Fruit fly (Drosophila melanogaster): ENCODE results near the gene CG32277.

The CG32277 gene

DNA sequence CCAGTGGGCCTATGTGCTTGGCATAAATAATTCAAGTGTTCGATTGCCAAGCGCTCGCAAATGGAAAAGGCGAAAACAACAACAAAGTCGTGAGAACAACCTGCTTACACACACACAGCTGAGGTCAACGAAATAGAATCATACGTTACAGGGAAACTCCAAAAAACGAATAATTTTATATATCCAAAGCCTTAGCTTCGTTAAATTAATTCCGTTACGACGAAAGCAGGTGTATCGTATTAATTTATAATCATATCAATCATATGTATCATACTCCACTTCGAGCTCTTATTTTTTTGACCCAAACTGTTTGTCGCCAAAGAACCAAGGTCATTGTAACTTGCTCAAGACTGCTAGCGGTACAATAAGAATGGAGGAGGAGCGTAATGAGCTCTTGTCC is 25.8 kb downstream of the CG32277 start (continued):
- TF ChIP-seq sc (optimal IDR thresholded peaks at IDR 0.05) = no peak
- peak; percentile 50 for TF ChIP-seq sc (GFP tag; optimal IDR thresholded peaks at IDR 0.05)
- peak; percentile 61 for TF ChIP-seq ap (GFP tag; IDR thresholded peaks at IDR 0.05)
- TF ChIP-seq CG6765 (GFP tag; optimal IDR thresholded peaks at IDR 0.05) = peak; percentile 84
- peak; percentile 68 for TF ChIP-seq CG17802 (tag; optimal IDR thresholded peaks at IDR 0.05)
- TF ChIP-seq kni (GFP tag; optimal IDR thresholded peaks at IDR 0.05) = peak; percentile 8
- TF ChIP-seq CG4617 (GFP tag; optimal IDR thresholded peaks at IDR 0.05; ENCODE audit: borderline replicate concordance) = no peak
- peak; percentile 91 for TF ChIP-seq CG18599 (GFP tag; optimal IDR thresholded peaks at IDR 0.05)
- TF ChIP-seq CG3726 (GFP tag; IDR thresholded peaks at IDR 0.05) = peak; percentile 85
- peak; percentile 52 for TF ChIP-seq CG3995 (GFP tag; optimal IDR thresholded peaks at IDR 0.05)
- peak; percentile 87 for TF ChIP-seq CG32772 (GFP tag; IDR thresholded peaks at IDR 0.05)
- peak; percentile 45 for TF ChIP-seq Fer2 (tag; optimal IDR thresholded peaks at IDR 0.05)
- TF ChIP-seq sna (GFP tag; IDR thresholded peaks at IDR 0.05; ENCODE audit: partially characterized antibody) = no peak
- TF ChIP-seq fd96Cb (tag; optimal IDR thresholded peaks at IDR 0.05) = peak; percentile 87
- peak; percentile 59 for TF ChIP-seq ewg (GFP tag; optimal IDR thresholded peaks at IDR 0.05)
- peak; percentile 60 for TF ChIP-seq CG7786 (GFP tag; optimal IDR thresholded peaks at IDR 0.05)
- peak; percentile 50 for TF ChIP-seq CG14965 (GFP tag; optimal IDR thresholded peaks at IDR 0.05; ENCODE audit: borderline replicate concordance)
- no peak for TF ChIP-seq nau (GFP tag; optimal IDR thresholded peaks at IDR 0.05)
- no peak for TF ChIP-seq vnd (GFP tag; IDR thresholded peaks at IDR 0.05; ENCODE audit: partially characterized antibody)
- peak; percentile 93 for TF ChIP-seq dysf (GFP tag; IDR thresholded peaks at IDR 0.05)
- TF ChIP-seq CG13624 (GFP tag; optimal IDR thresholded peaks at IDR 0.05) = peak; percentile 78
- TF ChIP-seq CG43689 (GFP tag; IDR thresholded peaks at IDR 0.05) = no peak
- peak; percentile 26 for TF ChIP-seq ac (GFP tag; optimal IDR thresholded peaks at IDR 0.05)
- peak; percentile 89 for TF ChIP-seq Fer3 (tag; optimal IDR thresholded peaks at IDR 0.05)
- TF ChIP-seq toy (GFP tag; IDR thresholded peaks at IDR 0.05) = peak; percentile 67; the same call in 1 of the 2 replicates
- TF ChIP-seq jumu (GFP tag; optimal IDR thresholded peaks at IDR 0.05) = peak; percentile 74
- peak; percentile 62 for TF ChIP-seq ERR (GFP tag; optimal IDR thresholded peaks at IDR 0.05)
- peak; percentile 86 for TF ChIP-seq CG11247 (GFP tag; IDR thresholded peaks at IDR 0.05)
- TF ChIP-seq eve (GFP tag; optimal IDR thresholded peaks at IDR 0.05) = no peak
- TF ChIP-seq fru (optimal IDR thresholded peaks at IDR 0.05) = no peak
- peak; percentile 43 for TF ChIP-seq fu2 (GFP tag; optimal IDR thresholded peaks at IDR 0.05)
- TF ChIP-seq Sry-δ (GFP tag; optimal IDR thresholded peaks at IDR 0.05) = no peak
- TF ChIP-seq slou (GFP tag; optimal IDR thresholded peaks at IDR 0.05) = peak; percentile 32
- peak; percentile 70 for TF ChIP-seq CG9932 (GFP tag; IDR thresholded peaks at IDR 0.05)
- TF ChIP-seq esg (GFP tag; conservative IDR thresholded peaks at IDR 0.05) = peak; percentile 71
- peak; percentile 79 for TF ChIP-seq chn (GFP tag; optimal IDR thresholded peaks at IDR 0.05)
- peak; percentile 77 for TF ChIP-seq HLH54F (GFP tag; optimal IDR thresholded peaks at IDR 0.05)
- peak; percentile 52 for TF ChIP-seq nerfin-1 (tag; optimal IDR thresholded peaks at IDR 0.05)
- TF ChIP-seq CG31224 (GFP tag; IDR thresholded peaks at IDR 0.05) = peak; percentile 82
- TF ChIP-seq knrl (GFP tag; IDR thresholded peaks at IDR 0.05; ENCODE audit: partially characterized antibody) = no peak
- TF ChIP-seq ato (GFP tag; IDR thresholded peaks at IDR 0.05; ENCODE audit: partially characterized antibody) = no peak
- no peak for TF ChIP-seq Dfd (GFP tag; optimal IDR thresholded peaks at IDR 0.05)
- TF ChIP-seq D19A (tag; optimal IDR thresholded peaks at IDR 0.05) = no peak
- peak; percentile 69 to 87 for TF ChIP-seq chif (GFP tag; optimal IDR thresholded peaks at IDR 0.05)
- peak; percentile 82 for TF ChIP-seq ase (GFP tag; IDR thresholded peaks at IDR 0.05)
- TF ChIP-seq jigr1 (GFP tag; IDR thresholded peaks at IDR 0.05) = peak; percentile 23; the same call in 1 of the 3 replicates
- TF ChIP-seq BtbVII (GFP tag; optimal IDR thresholded peaks at IDR 0.05) = peak; percentile 92
- TF ChIP-seq CG1529 (GFP tag; optimal IDR thresholded peaks at IDR 0.05) = peak; percentile 62
- 0 out of 2 replicates have a peak, but pooled peaks have one; percentile 38 for TF ChIP-seq gt (GFP tag; IDR thresholded peaks at IDR 0.05)
- TF ChIP-seq chm (GFP tag; IDR thresholded peaks at IDR 0.05) = peak; percentile 88
- no peak for TF ChIP-seq mld (GFP tag; IDR thresholded peaks at IDR 0.05; ENCODE audit: partially characterized antibody)

Data from whole organism, embryonic.